Worm (Caenorhabditis elegans) whole organism, young adult: ENCODE data around the gene sul-3.

Source experiments
- B0261.1 ChIP-seq: sonication (generic microtip); optimal IDR thresholded peaks from 2 replicates; lab custom pipeline; 2016; ENCODE audit warnings: mild to moderate bottlenecking, missing genetic modification characterization, moderate library complexity, missing compliant biosample characterization
- C06A6.2 ChIP-seq: fragments of 200-800 bp; sonication (Bioruptor generic); conservative IDR thresholded peaks from 2 replicates; pipeline ENCODE4 v1.3.6; 2022; ENCODE audit warnings: missing genetic modification characterization, missing compliant biosample characterization
- F10E7.11 ChIP-seq: sonication (generic microtip); optimal IDR thresholded peaks from 2 replicates; lab custom pipeline; 2017; ENCODE audit warnings: mild to moderate bottlenecking, missing genetic modification characterization, moderate library complexity, missing compliant biosample characterization
- F33H1.4 ChIP-seq: fragments of 200-800 bp; sonication (Bioruptor generic); IDR thresholded peaks from 2 replicates; pipeline ENCODE4 v1.3.6; 2022; ENCODE audit warnings: missing genetic modification reagents, missing genetic modification characterization, missing compliant biosample characterization
- F39B2.1 ChIP-seq: fragments of 200-800 bp; sonication (Bioruptor generic); IDR thresholded peaks from 2 replicates; pipeline ENCODE4 v1.3.6; 2022; ENCODE audit warnings: missing genetic modification reagents, missing genetic modification characterization, missing compliant biosample characterization
- F49E8.2 ChIP-seq: sonication (generic microtip); optimal IDR thresholded peaks from 3 replicates; lab custom pipeline; 2017; ENCODE audit warnings: missing genetic modification characterization, mild to moderate bottlenecking, missing compliant biosample characterization, antibody characterized with exemption, moderate library complexity; ENCODE audit not compliant: insufficient read depth
- F57A8.1 ChIP-seq: fragments of 200-800 bp; sonication (Bioruptor generic); optimal IDR thresholded peaks from 2 replicates; lab custom pipeline; 2018; ENCODE audit warnings: mild to moderate bottlenecking, missing genetic modification characterization, moderate library complexity, missing compliant biosample characterization
- ZK185.1 ChIP-seq: sonication (generic microtip); optimal IDR thresholded peaks from 2 replicates; lab custom pipeline; 2016; ENCODE audit warnings: mild to moderate bottlenecking, missing genetic modification characterization, missing compliant biosample characterization; ENCODE audit not compliant: poor library complexity, severe bottlenecking
- aptf-3 ChIP-seq: fragments of 200-800 bp; sonication (Bioruptor generic); IDR thresholded peaks from 2 replicates; pipeline ENCODE4 v1.3.6; 2022; ENCODE audit warnings: missing genetic modification characterization, missing compliant biosample characterization
- attf-3 ChIP-seq: fragments of 200-800 bp; sonication (Bioruptor generic); conservative IDR thresholded peaks from 2 replicates; pipeline ENCODE4 v1.3.6; 2022; ENCODE audit warnings: missing genetic modification reagents, missing genetic modification characterization, missing compliant biosample characterization
- attf-5 ChIP-seq: fragments of 200-800 bp; sonication (Bioruptor generic); optimal IDR thresholded peaks from 2 replicates; lab custom pipeline; 2018; ENCODE audit warnings: mild to moderate bottlenecking, missing genetic modification characterization, missing compliant biosample characterization
- bed-1 ChIP-seq: fragments of 200-800 bp; sonication (Bioruptor generic); IDR thresholded peaks from 2 replicates; pipeline ENCODE4 v1.3.6; 2022; ENCODE audit warnings: missing genetic modification reagents, missing genetic modification characterization, missing compliant biosample characterization
- bed-2 ChIP-seq: fragments of 200-800 bp; sonication (Bioruptor generic); IDR thresholded peaks from 2 replicates; pipeline ENCODE4 v1.3.6; 2022; ENCODE audit warnings: missing genetic modification reagents, missing genetic modification characterization, missing compliant biosample characterization
- cebp-1 ChIP-seq, 2 experiments: fragments of 200-800 bp in 1 of 2; sonication (Bioruptor generic) in 1 of 2; sonication (generic microtip) in 1 of 2; IDR thresholded peaks in 1 of 2; optimal IDR thresholded peaks in 1 of 2; 2 replicates each; pipeline versions ENCODE4 v1.3.6 to Lab custom; 2017 to 2022; ENCODE audit warnings: missing compliant biosample characterization in 2 of 2, missing genetic modification characterization in 2 of 2, mild to moderate bottlenecking in 1 of 2, missing genetic modification reagents in 1 of 2, moderate library complexity in 1 of 2
- ceh-91 ChIP-seq: fragments of 200-800 bp; sonication (Bioruptor generic); IDR thresholded peaks from 2 replicates; pipeline ENCODE4 v1.3.6; 2022; ENCODE audit warnings: missing genetic modification reagents, missing genetic modification characterization, missing compliant biosample characterization
- chd-7 ChIP-seq: sonication (generic microtip); optimal IDR thresholded peaks from 2 replicates; lab custom pipeline; 2016; ENCODE audit warnings: mild to moderate bottlenecking, missing genetic modification characterization, moderate library complexity, missing compliant biosample characterization
- dpl-1 ChIP-seq: fragments of 150-350 bp; optimal IDR thresholded peaks from 2 replicates; lab custom pipeline; 2014; ENCODE audit warnings: missing biosample characterization, missing genetic modification reagents, missing genetic modification characterization
- efl-1 ChIP-seq: fragments of 150-350 bp; optimal IDR thresholded peaks from 2 replicates; lab custom pipeline; 2014; ENCODE audit warnings: missing biosample characterization, missing genetic modification reagents, missing genetic modification characterization
- egl-18 ChIP-seq: fragments of 200-800 bp; sonication (Bioruptor generic); IDR thresholded peaks from 2 replicates; pipeline ENCODE4 v1.3.6; 2022; ENCODE audit warnings: missing genetic modification reagents, missing genetic modification characterization, missing compliant biosample characterization
- ekl-4 ChIP-seq: fragments of 200-800 bp; sonication (Bioruptor generic); IDR thresholded peaks from 2 replicates; pipeline ENCODE4 v1.3.6; 2022; ENCODE audit warnings: missing genetic modification reagents, missing genetic modification characterization, missing compliant biosample characterization
- hmg-20 ChIP-seq: fragments of 200-800 bp; sonication (Bioruptor generic); IDR thresholded peaks from 2 replicates; pipeline ENCODE4 v1.3.6; 2022; ENCODE audit warnings: missing genetic modification reagents, missing genetic modification characterization, missing compliant biosample characterization
- hsf-1 ChIP-seq: fragments of 200-800 bp; sonication (Bioruptor generic); IDR thresholded peaks from 2 replicates; pipeline ENCODE4 v1.3.6; 2022; ENCODE audit warnings: missing genetic modification reagents, missing genetic modification characterization, missing compliant biosample characterization
- lag-1 ChIP-seq: fragments of 200-800 bp; sonication (Bioruptor generic); IDR thresholded peaks from 2 replicates; pipeline ENCODE4 v1.3.6; 2022; ENCODE audit warnings: missing genetic modification reagents, missing genetic modification characterization, missing compliant biosample characterization
- let-607 ChIP-seq, 2 experiments: fragments of 200-800 bp in 1 of 2; sonication (Bioruptor generic) in 1 of 2; sonication (generic microtip) in 1 of 2; optimal IDR thresholded peaks; 2 replicates each; lab custom pipeline; 2016 to 2018; ENCODE audit warnings: mild to moderate bottlenecking in 2 of 2, missing compliant biosample characterization in 2 of 2, missing genetic modification characterization in 2 of 2, moderate library complexity in 2 of 2, missing genotype in 1 of 2
- lin-40 ChIP-seq: sonication (generic microtip); optimal IDR thresholded peaks from 2 replicates; lab custom pipeline; 2016; ENCODE audit warnings: missing genetic modification characterization, mild to moderate bottlenecking, missing compliant biosample characterization, missing genotype, missing genetic modification reagents
- lin-54 ChIP-seq: fragments of 200-800 bp; sonication (Bioruptor generic); optimal IDR thresholded peaks from 2 replicates; lab custom pipeline; 2018; ENCODE audit warnings: mild to moderate bottlenecking, missing genetic modification characterization, missing compliant biosample characterization
- lsy-27 ChIP-seq: sonication (generic microtip); optimal IDR thresholded peaks from 2 replicates; lab custom pipeline; 2017; ENCODE audit warnings: missing genetic modification characterization, mild to moderate bottlenecking, missing compliant biosample characterization, antibody characterized with exemption, missing genotype, borderline replicate concordance; ENCODE audit not compliant: insufficient read depth
- nfya-2 ChIP-seq: fragments of 200-800 bp; sonication (Bioruptor generic); IDR thresholded peaks from 2 replicates; pipeline ENCODE4 v1.3.6; 2022; ENCODE audit warnings: missing genetic modification reagents, missing genetic modification characterization, missing compliant biosample characterization
- rcor-1 ChIP-seq: fragments of 200-800 bp; sonication (Bioruptor generic); IDR thresholded peaks from 2 replicates; pipeline ENCODE4 v1.3.6; 2022; ENCODE audit warnings: missing genetic modification reagents, missing genetic modification characterization, missing compliant biosample characterization
- snpc-1.3 ChIP-seq: sonication (generic microtip); optimal IDR thresholded peaks from 2 replicates; lab custom pipeline; 2017; ENCODE audit warnings: missing genetic modification characterization, mild to moderate bottlenecking, missing compliant biosample characterization, antibody characterized with exemption, moderate library complexity, missing genotype, missing genetic modification reagents; ENCODE audit not compliant: insufficient read depth
- snpc-3.4 ChIP-seq: sonication (generic microtip); optimal IDR thresholded peaks from 2 replicates; lab custom pipeline; 2017; ENCODE audit warnings: missing genetic modification characterization, mild to moderate bottlenecking, missing compliant biosample characterization, antibody characterized with exemption, moderate library complexity, missing genotype, missing genetic modification reagents
- xnd-1 ChIP-seq: sonication (generic microtip); optimal IDR thresholded peaks from 2 replicates; lab custom pipeline; 2016; ENCODE audit warnings: missing genotype, missing genetic modification reagents, missing genetic modification characterization, missing compliant biosample characterization
- ztf-22 ChIP-seq: fragments of 200-800 bp; sonication (Bioruptor generic); optimal IDR thresholded peaks from 2 replicates; lab custom pipeline; 2018; ENCODE audit warnings: mild to moderate bottlenecking, missing genetic modification characterization, moderate library complexity, missing compliant biosample characterization
- ztf-3 ChIP-seq: fragments of 200-800 bp; sonication (Bioruptor generic); optimal IDR thresholded peaks from 2 replicates; lab custom pipeline; 2018; ENCODE audit warnings: mild to moderate bottlenecking, missing genetic modification characterization, missing compliant biosample characterization

Gene sul-3

DNA sequence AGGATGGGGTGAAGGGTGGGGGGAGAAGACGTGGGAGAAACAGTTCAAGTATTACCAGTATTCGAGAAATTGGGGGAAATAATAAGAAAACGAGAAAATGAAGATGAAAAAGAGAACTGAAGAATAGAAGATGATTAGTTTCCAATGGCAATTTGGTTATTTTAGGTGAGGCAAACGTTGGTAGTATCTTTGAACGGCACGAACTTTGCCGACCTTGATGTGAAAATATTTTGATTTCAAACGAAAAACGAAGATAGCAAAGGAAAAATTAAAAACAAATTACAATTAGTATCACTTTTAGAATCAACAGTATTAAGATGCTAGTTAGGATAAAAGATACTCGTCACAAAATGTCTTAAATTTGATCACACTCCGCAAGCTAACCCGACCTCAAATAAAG is at the start of gene sul-3:
Gene sul-3, minus strand, starts transcription at position 101 of the 400 bp plus-strand sequence.
- TF ChIP-seq let-607 (tag; optimal IDR thresholded peaks at IDR 0.05; lab: Kevin White, UChicago) (no peak), chd-7 (tag; lab: Kevin White, UChicago) (no peak), rcor-1 (GFP tag; lab: Robert Waterston, UW) (no peak), F49E8.2 (no peak), F33H1.4 (no peak), snpc-1.3 (no peak)

- TF ChIP-seq ZK185.1 (tag; lab: Kevin White, UChicago): no peak
- TF ChIP-seq ekl-4: no peak
- no peak for TF ChIP-seq F39B2.1 (GFP tag; lab: Robert Waterston, UW)
- TF ChIP-seq ceh-91 (GFP tag; lab: Robert Waterston, UW): no peak
- TF ChIP-seq bed-2 (GFP tag; lab: Robert Waterston, UW): no peak
- TF ChIP-seq let-607 (tag; optimal IDR thresholded peaks at IDR 0.05; lab: Kevin White, UChicago): no peak
- no peak for TF ChIP-seq attf-5
- no peak for TF ChIP-seq hsf-1 (GFP tag; lab: Robert Waterston, UW)
- TF ChIP-seq lin-54 (GFP tag; lab: Kevin White, UChicago): no peak
- no peak for TF ChIP-seq efl-1
- no peak for TF ChIP-seq ztf-3 (GFP tag; lab: Kevin White, UChicago)
Measured at ce11 chrX:7881307-7881706, 47.3 kb upstream of the sul-3 start.

ce11 chrX:7880848-7881247 is 46.8 kb upstream of the sul-3 start, which contains the start of gene C39D10.8:
Gene C39D10.8 (minus strand): TSS chrX:7880948.
- TF ChIP-seq cebp-1 (GFP tag; IDR thresholded peaks at IDR 0.05; lab: Robert Waterston, UW) (no peak), cebp-1 (tag; optimal IDR thresholded peaks at IDR 0.05; lab: Kevin White, UChicago) (no peak), lin-40 (tag; lab: Kevin White, UChicago) (peak; percentile 1)

ce11 chrX:7875854-7876253 is 41.8 kb upstream of the sul-3 start, which contains the start of gene cca-1:
Gene cca-1 (minus strand): TSS chrX:7875954.
- no peak for TF ChIP-seq egl-18 (GFP tag; lab: Robert Waterston, UW)
- TF ChIP-seq hmg-20 (GFP tag; lab: Robert Waterston, UW): no peak
- TF ChIP-seq F33H1.4: no peak
- no peak for TF ChIP-seq nfya-2
- no peak for TF ChIP-seq attf-3 (GFP tag; lab: Robert Waterston, UW)
- no peak for TF ChIP-seq lag-1 (GFP tag; lab: Robert Waterston, UW)
- TF ChIP-seq lin-54 (GFP tag; lab: Kevin White, UChicago): no peak
- TF ChIP-seq ekl-4: no peak
- no peak for TF ChIP-seq ZK185.1 (tag; lab: Kevin White, UChicago)
- no peak for TF ChIP-seq aptf-3 (GFP tag; lab: Robert Waterston, UW)

ce11 chrX:7873350-7873749 is 39.3 kb upstream of the sul-3 start:
- TF ChIP-seq F10E7.11 (tag; lab: Kevin White, UChicago): no peak
- no peak for TF ChIP-seq dpl-1
- no peak for TF ChIP-seq B0261.1 (tag; lab: Kevin White, UChicago)
- no peak for TF ChIP-seq hsf-1 (GFP tag; lab: Robert Waterston, UW)
- no peak for TF ChIP-seq hmg-20 (GFP tag; lab: Robert Waterston, UW)
- TF ChIP-seq bed-1: no peak
- TF ChIP-seq snpc-3.4 (tag; lab: Kevin White, UChicago): no peak
- TF ChIP-seq F57A8.1 (GFP tag; lab: Kevin White, UChicago): no peak
- TF ChIP-seq xnd-1 (tag; lab: Kevin White, UChicago): no peak
- no peak for TF ChIP-seq lsy-27
- TF ChIP-seq let-607 (tag; optimal IDR thresholded peaks at IDR 0.05; lab: Kevin White, UChicago): no peak
- TF ChIP-seq C06A6.2 (GFP tag; lab: Robert Waterston, UW): no peak
- no peak for TF ChIP-seq ztf-22 (GFP tag; lab: Kevin White, UChicago)
